Worm (Caenorhabditis elegans) whole organism, L1 larva: ENCODE data around the gene cat-4.

Source experiments
- C04F5.9 ChIP-seq: sonication (generic microtip); optimal IDR thresholded peaks from 2 replicates; lab custom pipeline; 2016; ENCODE audit warnings: missing genetic modification characterization, missing compliant biosample characterization
- C16A3.4 ChIP-seq: fragments of 150-350 bp; optimal IDR thresholded peaks from 2 replicates; lab custom pipeline; 2014; ENCODE audit warnings: missing biosample characterization, missing genetic modification characterization
- Y116A8C.19 ChIP-seq: sonication (generic microtip); optimal IDR thresholded peaks from 2 replicates; lab custom pipeline; 2016; ENCODE audit warnings: missing compliant biosample characterization, missing genetic modification characterization, borderline replicate concordance
- aha-1 ChIP-seq: fragments of 150-350 bp; optimal IDR thresholded peaks from 2 replicates; lab custom pipeline; 2014; ENCODE audit warnings: missing biosample characterization, missing genetic modification characterization
- aly-2 ChIP-seq: fragments of 150-350 bp; optimal IDR thresholded peaks from 2 replicates; lab custom pipeline; 2014; ENCODE audit warnings: missing biosample characterization, missing genetic modification characterization
- ama-1 ChIP-seq: fragments of 150-350 bp; optimal IDR thresholded peaks from 2 replicates; lab custom pipeline; 2014
- blmp-1 ChIP-seq: fragments of 150-350 bp; optimal IDR thresholded peaks from 2 replicates; lab custom pipeline; 2014; ENCODE audit warnings: missing biosample characterization, missing genetic modification characterization
- ceh-63 ChIP-seq: fragments of 200-800 bp; sonication (Bioruptor generic); optimal IDR thresholded peaks from 2 replicates; lab custom pipeline; 2018; ENCODE audit warnings: mild to moderate bottlenecking, missing genetic modification characterization, missing compliant biosample characterization
- ceh-90 ChIP-seq: sonication (generic microtip); optimal IDR thresholded peaks from 2 replicates; lab custom pipeline; 2016; ENCODE audit warnings: missing genetic modification characterization, missing compliant biosample characterization
- ces-1 ChIP-seq: fragments of 150-350 bp; optimal IDR thresholded peaks from 2 replicates; lab custom pipeline; 2014; ENCODE audit warnings: missing biosample characterization, missing genetic modification reagents, missing genetic modification characterization
- dsc-1 ChIP-seq: sonication (generic microtip); optimal IDR thresholded peaks from 2 replicates; lab custom pipeline; 2016; ENCODE audit warnings: mild to moderate bottlenecking, missing genetic modification characterization, missing compliant biosample characterization
- efl-3 ChIP-seq: fragments of 200-800 bp; sonication (Bioruptor generic); optimal IDR thresholded peaks from 2 replicates; lab custom pipeline; 2018; ENCODE audit warnings: mild to moderate bottlenecking, missing genetic modification characterization, missing compliant biosample characterization
- egl-13 ChIP-seq: sonication (generic microtip); optimal IDR thresholded peaks from 2 replicates; lab custom pipeline; 2016; ENCODE audit warnings: missing genotype, missing genetic modification reagents, missing genetic modification characterization, missing compliant biosample characterization
- elt-2 ChIP-seq: sonication (generic microtip); optimal IDR thresholded peaks from 2 replicates; lab custom pipeline; 2016; ENCODE audit warnings: missing genetic modification characterization, mild to moderate bottlenecking, inconsistent platforms, missing compliant biosample characterization, missing genetic modification reagents
- ets-5 ChIP-seq: fragments of 200-800 bp; sonication (Bioruptor generic); IDR thresholded peaks from 2 replicates; pipeline ENCODE4 v1.3.6; 2022; ENCODE audit warnings: missing genetic modification characterization, missing compliant biosample characterization
- fkh-4 ChIP-seq: sonication (generic microtip); optimal IDR thresholded peaks from 2 replicates; lab custom pipeline; 2016; ENCODE audit warnings: missing compliant biosample characterization, missing genetic modification characterization, borderline replicate concordance
- grh-1 ChIP-seq: fragments of 200-800 bp; sonication (Bioruptor generic); IDR thresholded peaks from 2 replicates; pipeline ENCODE4 v1.3.6; 2022; ENCODE audit warnings: missing genetic modification reagents, missing genetic modification characterization, missing compliant biosample characterization
- hlh-17 ChIP-seq: fragments of 200-800 bp; sonication (Bioruptor generic); optimal IDR thresholded peaks from 2 replicates; lab custom pipeline; 2018; ENCODE audit warnings: missing genetic modification characterization, mild to moderate bottlenecking, missing compliant biosample characterization, moderate library complexity, borderline replicate concordance
- hlh-4 ChIP-seq: sonication (generic microtip); optimal IDR thresholded peaks from 2 replicates; lab custom pipeline; 2016; ENCODE audit warnings: mild to moderate bottlenecking, missing genetic modification characterization, missing compliant biosample characterization
- hpl-2 ChIP-seq: fragments of 150-350 bp; optimal IDR thresholded peaks from 2 replicates; lab custom pipeline; 2014; ENCODE audit warnings: missing biosample characterization, missing genetic modification reagents, missing genetic modification characterization
- irx-1 ChIP-seq: sonication (generic microtip); optimal IDR thresholded peaks from 2 replicates; lab custom pipeline; 2016; ENCODE audit warnings: missing genetic modification characterization, missing compliant biosample characterization
- isw-1 ChIP-seq: fragments of 200-800 bp; sonication (Bioruptor generic); IDR thresholded peaks from 2 replicates; pipeline ENCODE4 v1.3.6; 2022; ENCODE audit warnings: missing genetic modification characterization, missing compliant biosample characterization
- lin-14 ChIP-seq: fragments of 200-800 bp; sonication (Bioruptor generic); optimal IDR thresholded peaks from 2 replicates; lab custom pipeline; 2018; ENCODE audit warnings: mild to moderate bottlenecking, missing genetic modification characterization, moderate library complexity, missing compliant biosample characterization
- lin-15B ChIP-seq: fragments of 150-350 bp; sonication (generic microtip); optimal IDR thresholded peaks from 3 replicates; lab custom pipeline; 2014; ENCODE audit warnings: missing biosample characterization, missing genetic modification characterization
- lin-39 ChIP-seq: fragments of 150-350 bp; optimal IDR thresholded peaks from 2 replicates; lab custom pipeline; 2014; ENCODE audit warnings: missing biosample characterization, missing genetic modification reagents, missing genetic modification characterization
- lir-3 ChIP-seq: sonication (generic microtip); optimal IDR thresholded peaks from 2 replicates; lab custom pipeline; 2016; ENCODE audit warnings: mild to moderate bottlenecking, missing genetic modification characterization, moderate library complexity, missing compliant biosample characterization; ENCODE audit not compliant: poor library complexity
- mab-9 ChIP-seq: fragments of 200-800 bp; sonication (Bioruptor generic); IDR thresholded peaks from 2 replicates; pipeline ENCODE4 v1.3.6; 2022; ENCODE audit warnings: missing genetic modification reagents, missing genetic modification characterization, missing compliant biosample characterization
- mef-2 ChIP-seq: fragments of 150-350 bp; optimal IDR thresholded peaks from 2 replicates; lab custom pipeline; 2014; ENCODE audit warnings: missing biosample characterization, missing genetic modification characterization
- nhr-11 ChIP-seq: fragments of 150-350 bp; optimal IDR thresholded peaks from 2 replicates; lab custom pipeline; 2014; ENCODE audit warnings: missing biosample characterization, missing genetic modification characterization
- nhr-19 ChIP-seq: fragments of 200-800 bp; sonication (Bioruptor generic); conservative IDR thresholded peaks from 2 replicates; pipeline ENCODE4 v1.3.6; 2022; ENCODE audit warnings: missing genetic modification characterization, missing compliant biosample characterization
- nhr-237 ChIP-seq: fragments of 150-350 bp; optimal IDR thresholded peaks from 2 replicates; lab custom pipeline; 2014; ENCODE audit warnings: missing biosample characterization, missing genetic modification characterization
- nhr-28 ChIP-seq: fragments of 150-350 bp; optimal IDR thresholded peaks from 2 replicates; lab custom pipeline; 2014; ENCODE audit warnings: missing biosample characterization, missing genetic modification characterization
- nhr-47 ChIP-seq: sonication (generic microtip); optimal IDR thresholded peaks from 2 replicates; lab custom pipeline; 2016; ENCODE audit warnings: mild to moderate bottlenecking, missing genetic modification characterization, moderate library complexity, missing compliant biosample characterization
- nhr-85 ChIP-seq: sonication (generic microtip); peaks from one replicate; lab custom pipeline; 2016; ENCODE audit warnings: missing genetic modification characterization, inconsistent platforms, missing compliant biosample characterization
- nhr-90 ChIP-seq: sonication (generic microtip); optimal IDR thresholded peaks from 2 replicates; lab custom pipeline; 2016; ENCODE audit warnings: mild to moderate bottlenecking, missing genetic modification characterization, missing compliant biosample characterization; ENCODE audit not compliant: poor library complexity
- pag-3 ChIP-seq: sonication (generic microtip); optimal IDR thresholded peaks from 2 replicates; lab custom pipeline; 2017; ENCODE audit warnings: missing genetic modification characterization, mild to moderate bottlenecking, missing compliant biosample characterization, antibody characterized with exemption, borderline replicate concordance; ENCODE audit not compliant: insufficient read depth
- pax-3 ChIP-seq: fragments of 200-800 bp; sonication (Bioruptor generic); optimal IDR thresholded peaks from 2 replicates; lab custom pipeline; 2018; ENCODE audit warnings: mild to moderate bottlenecking, missing genetic modification characterization, moderate library complexity, missing compliant biosample characterization
- rnt-1 ChIP-seq: sonication (generic microtip); optimal IDR thresholded peaks from 2 replicates; lab custom pipeline; 2016; ENCODE audit warnings: mild to moderate bottlenecking, missing genetic modification characterization, moderate library complexity, missing compliant biosample characterization
- skn-1 ChIP-seq: fragments of 150-350 bp; optimal IDR thresholded peaks from 2 replicates; lab custom pipeline; 2014; ENCODE audit warnings: missing biosample characterization, missing genetic modification characterization
- snpc-4 ChIP-seq: fragments of 150-350 bp; optimal IDR thresholded peaks from 2 replicates; lab custom pipeline; 2014; ENCODE audit warnings: missing biosample characterization, missing genetic modification characterization
- snu-23 ChIP-seq: sonication (generic microtip); optimal IDR thresholded peaks from 2 replicates; lab custom pipeline; 2016; ENCODE audit warnings: missing genetic modification characterization, missing compliant biosample characterization
- sox-4 ChIP-seq: sonication (generic microtip); optimal IDR thresholded peaks from 2 replicates; lab custom pipeline; 2016; ENCODE audit warnings: missing genetic modification characterization, missing compliant biosample characterization
- sptf-1 ChIP-seq: fragments of 150-350 bp; optimal IDR thresholded peaks from 2 replicates; lab custom pipeline; 2014; ENCODE audit warnings: missing biosample characterization, missing genetic modification characterization
- sup-37 ChIP-seq: fragments of 200-800 bp; sonication (Bioruptor generic); optimal IDR thresholded peaks from 2 replicates; lab custom pipeline; 2018; ENCODE audit warnings: mild to moderate bottlenecking, missing genetic modification characterization, missing compliant biosample characterization
- swsn-7 ChIP-seq: sonication (generic microtip); optimal IDR thresholded peaks from 2 replicates; lab custom pipeline; 2016; ENCODE audit warnings: missing genetic modification characterization, missing compliant biosample characterization
- tlp-1 ChIP-seq: fragments of 150-350 bp; optimal IDR thresholded peaks from 2 replicates; lab custom pipeline; 2014; ENCODE audit warnings: missing biosample characterization, missing genetic modification characterization
- unc-130 ChIP-seq: fragments of 150-350 bp; optimal IDR thresholded peaks from 2 replicates; lab custom pipeline; 2017; ENCODE audit warnings: missing biosample characterization, missing genetic modification characterization, inconsistent platforms
- unc-30 ChIP-seq: sonication (generic microtip); optimal IDR thresholded peaks from 2 replicates; lab custom pipeline; 2017; ENCODE audit warnings: missing biosample characterization, missing genetic modification characterization
- unc-86 ChIP-seq: sonication (generic microtip); optimal IDR thresholded peaks from 2 replicates; lab custom pipeline; 2016; ENCODE audit warnings: missing genetic modification characterization, missing compliant biosample characterization
- xbp-1 ChIP-seq: sonication (generic microtip); optimal IDR thresholded peaks from 2 replicates; lab custom pipeline; 2016; ENCODE audit warnings: missing genetic modification characterization, missing compliant biosample characterization
- zag-1 ChIP-seq: fragments of 150-350 bp; optimal IDR thresholded peaks from 2 replicates; lab custom pipeline; 2014; ENCODE audit warnings: missing biosample characterization, missing genetic modification characterization
- zip-4 ChIP-seq: fragments of 200-800 bp; sonication (Bioruptor generic); optimal IDR thresholded peaks from 2 replicates; lab custom pipeline; 2018; ENCODE audit warnings: mild to moderate bottlenecking, missing genetic modification characterization, moderate library complexity, missing compliant biosample characterization
- ztf-11 ChIP-seq, 2 experiments: sonication (generic microtip); optimal IDR thresholded peaks; 2 replicates each; lab custom pipeline; 2016 to 2017; ENCODE audit warnings: missing genetic modification characterization in 2 of 2, missing biosample characterization in 1 of 2, missing compliant biosample characterization in 1 of 2

The cat-4 gene

ce11 chrV:10536808-10537207 is 27.9 kb upstream of the cat-4 start (continued):
- TF ChIP-seq nhr-11 (peak; percentile 74), ceh-63 (no peak), nhr-85 (tag; lab: Kevin White, UChicago) (peak; percentile 97), ztf-11 (tag; optimal IDR thresholded peaks at IDR 0.05; lab: Kevin White, UChicago) (peak in 1 of 2 experiments; percentile 80), nhr-237 (tag; lab: Kevin White, UChicago) (peak; percentile 76), swsn-7 (tag; lab: Kevin White, UChicago) (peak; percentile 94), hpl-2 (GFP tag; lab: Kevin White, UChicago) (no peak), lin-15B (peak; percentile 79), ama-1 (lab: Kevin White, UChicago) (peak; percentile 84), snu-23 (GFP tag; lab: Kevin White, UChicago) (peak; percentile 95), nhr-90 (tag; lab: Kevin White, UChicago) (peak; percentile 93), zag-1 (tag; lab: Kevin White, UChicago) (no peak), pag-3 (tag; lab: Kevin White, UChicago) (no peak), snpc-4 (tag; lab: Kevin White, UChicago) (peak; percentile 88), xbp-1 (tag; lab: Kevin White, UChicago) (peak; percentile 94), aha-1 (tag; lab: Kevin White, UChicago) (peak; percentile 44), sup-37 (GFP tag; lab: Kevin White, UChicago) (peak; percentile 77), dsc-1 (tag; lab: Kevin White, UChicago) (peak; percentile 92), ceh-90 (peak; percentile 47), isw-1 (peak; percentile 88), fkh-4 (tag; lab: Kevin White, UChicago) (peak; percentile 71), zip-4 (peak; percentile 74), C04F5.9 (peak; percentile 69), lin-14 (peak; percentile 99), unc-86 (peak; percentile 89), mab-9 (GFP tag; lab: Robert Waterston, UW) (peak; percentile 83), sptf-1 (no peak), skn-1 (tag; lab: Kevin White, UChicago) (peak; percentile 85), unc-30 (tag; lab: Kevin White, UChicago) (no peak), sox-4 (tag; lab: Kevin White, UChicago) (peak; percentile 79), elt-2 (tag; lab: Kevin White, UChicago) (peak; percentile 62), hlh-17 (GFP tag; lab: Kevin White, UChicago) (no peak), blmp-1 (tag; lab: Kevin White, UChicago) (peak; percentile 92), tlp-1 (tag; lab: Kevin White, UChicago) (no peak), egl-13 (tag; lab: Kevin White, UChicago) (peak; percentile 78), nhr-28 (tag; lab: Kevin White, UChicago) (no peak), Y116A8C.19 (tag; lab: Kevin White, UChicago) (no peak), unc-130 (tag; lab: Kevin White, UChicago) (peak; percentile 84), ets-5 (GFP tag; lab: Robert Waterston, UW) (no peak), nhr-47 (tag; lab: Kevin White, UChicago) (peak; percentile 96), mef-2 (tag; lab: Kevin White, UChicago) (peak; percentile 72), nhr-19 (GFP tag; lab: Robert Waterston, UW) (peak; percentile 94), grh-1 (GFP tag; lab: Robert Waterston, UW) (peak; percentile 92), rnt-1 (tag; lab: Kevin White, UChicago) (peak; percentile 96), aly-2 (tag; lab: Kevin White, UChicago) (peak; percentile 89), hlh-4 (tag; lab: Kevin White, UChicago) (no peak), lir-3 (tag; lab: Kevin White, UChicago) (peak; percentile 86), efl-3 (no peak), ces-1 (GFP tag; lab: Kevin White, UChicago) (peak; percentile 43), lin-39 (peak; percentile 81), pax-3 (tag; lab: Kevin White, UChicago) (peak; percentile 79), irx-1 (tag; lab: Kevin White, UChicago) (peak; percentile 89), C16A3.4 (tag; lab: Kevin White, UChicago) (peak; percentile 96)
